Worm (Caenorhabditis elegans) whole organism, L4 larva: ENCODE data around the gene bar-1.

Experiments used
- R02D3.7 ChIP-seq: fragments of 150-350 bp; sonication (generic microtip); optimal IDR thresholded peaks from 3 replicates; lab custom pipeline; 2014; ENCODE audit warnings: missing biosample characterization, missing genetic modification characterization
- T20F7.1 ChIP-seq: fragments of 200-800 bp; sonication (Bioruptor generic); optimal IDR thresholded peaks from 2 replicates; lab custom pipeline; 2018; ENCODE audit warnings: mild to moderate bottlenecking, missing genetic modification characterization, missing compliant biosample characterization
- dpl-1 ChIP-seq: fragments of 150-350 bp; optimal IDR thresholded peaks from 2 replicates; lab custom pipeline; 2014; ENCODE audit warnings: missing biosample characterization, missing genetic modification reagents, missing genetic modification characterization
- dve-1 ChIP-seq: sonication (generic microtip); optimal IDR thresholded peaks from 2 replicates; lab custom pipeline; 2017; ENCODE audit warnings: antibody characterized with exemption, mild to moderate bottlenecking, missing genetic modification characterization, missing compliant biosample characterization; ENCODE audit not compliant: insufficient read depth
- nhr-25 ChIP-seq: sonication (generic microtip); optimal IDR thresholded peaks from 2 replicates; lab custom pipeline; 2017; ENCODE audit warnings: missing genetic modification characterization, mild to moderate bottlenecking, missing compliant biosample characterization, antibody characterized with exemption, moderate library complexity, borderline replicate concordance; ENCODE audit not compliant: insufficient read depth
- ztf-11 ChIP-seq: fragments of 150-350 bp; optimal IDR thresholded peaks from 2 replicates; lab custom pipeline; 2014; ENCODE audit warnings: missing biosample characterization, missing genetic modification characterization

ce11 chrX:7155879-7156278 lies 14.5 kb downstream of the bar-1 start, which contains the start of gene C54D1.7:
- no peak for TF ChIP-seq R02D3.7 (tag; lab: Kevin White, UChicago)
- TF ChIP-seq dve-1 (tag; lab: Kevin White, UChicago) = no peak
- TF ChIP-seq nhr-25 (tag; lab: Kevin White, UChicago) = no peak
- TF ChIP-seq T20F7.1 (GFP tag; lab: Kevin White, UChicago) = no peak
- no peak for TF ChIP-seq ztf-11 (tag; lab: Kevin White, UChicago)
- TF ChIP-seq dpl-1 (GFP tag; lab: Kevin White, UChicago) = no peak
